Fruit fly (Drosophila melanogaster): ENCODE results near the gene CG3345.

The CG3345 gene

dm6 chr2L:294452-295362 lies 25.8 kb downstream of the CG3345 start, which contains the start of the genes U2af38 and Stip1 (continued):
- peak; percentile 58; the same call in 1 of the 3 replicates for TF ChIP-seq vnd (GFP tag; IDR thresholded peaks at IDR 0.05; ENCODE audit: partially characterized antibody)
- no peak for TF ChIP-seq NC2α (GFP tag; optimal IDR thresholded peaks at IDR 0.05)
- no peak for TF ChIP-seq CG31365 (tag; optimal IDR thresholded peaks at IDR 0.05)
- no peak for TF ChIP-seq zfh1 (GFP tag; IDR thresholded peaks at IDR 0.05)
- TF ChIP-seq dan (GFP tag; IDR thresholded peaks at IDR 0.05) = no peak
- no peak for TF ChIP-seq Optix (GFP tag; IDR thresholded peaks at IDR 0.05)
- peak; percentile 76 for TF ChIP-seq unc-4 (GFP tag; IDR thresholded peaks at IDR 0.05; ENCODE audit: partially characterized antibody)
- no peak for TF ChIP-seq gro (GFP tag; optimal IDR thresholded peaks at IDR 0.05)
- peak; percentile 42 for TF ChIP-seq sug (tag; optimal IDR thresholded peaks at IDR 0.05)
- TF ChIP-seq hbn (GFP tag; IDR thresholded peaks at IDR 0.05; ENCODE audit: partially characterized antibody) = peak; percentile 72
- TF ChIP-seq CG8089 (GFP tag; optimal IDR thresholded peaks at IDR 0.05) = no peak
- no peak for TF ChIP-seq cad (GFP tag; optimal IDR thresholded peaks at IDR 0.05)
- TF ChIP-seq maf-S (GFP tag; optimal IDR thresholded peaks at IDR 0.05) = peak; percentile 2
- TF ChIP-seq CG1603 (tag; optimal IDR thresholded peaks at IDR 0.05) = peak; percentile 49
- TF ChIP-seq CG30020 (tag; optimal IDR thresholded peaks at IDR 0.05) = peak; percentile 33
- no peak for TF ChIP-seq CG3995 (GFP tag; optimal IDR thresholded peaks at IDR 0.05)
- TF ChIP-seq CG6654 (GFP tag; optimal IDR thresholded peaks at IDR 0.05) = no peak
- no peak for TF ChIP-seq ab (GFP tag; optimal IDR thresholded peaks at IDR 0.05)
- TF ChIP-seq CG13123 (GFP tag; optimal IDR thresholded peaks at IDR 0.05) = no peak
- no peak for TF ChIP-seq Awh (GFP tag; IDR thresholded peaks at IDR 0.05)
- TF ChIP-seq CG18599 (GFP tag; optimal IDR thresholded peaks at IDR 0.05) = peak; percentile 2
- TF ChIP-seq CG10654 (GFP tag; optimal IDR thresholded peaks at IDR 0.05) = peak; percentile 30
- peak; percentile 43; the same call in 1 of the 2 replicates for TF ChIP-seq CG31441 (GFP tag; IDR thresholded peaks at IDR 0.05)
- no peak for TF ChIP-seq Camta (GFP tag; optimal IDR thresholded peaks at IDR 0.05)
- no peak for TF ChIP-seq HmgD (GFP tag; optimal IDR thresholded peaks at IDR 0.05)
- no peak for TF ChIP-seq her (GFP tag; optimal IDR thresholded peaks at IDR 0.05)
- no peak for TF ChIP-seq ham (GFP tag; IDR thresholded peaks at IDR 0.05)
- no peak for TF ChIP-seq Ets65A (GFP tag)
- no peak for TF ChIP-seq Dad (GFP tag; optimal IDR thresholded peaks at IDR 0.05)
- TF ChIP-seq ap (GFP tag; IDR thresholded peaks at IDR 0.05) = no peak
- no peak for TF ChIP-seq CG11085 (GFP tag; IDR thresholded peaks at IDR 0.05)
- TF ChIP-seq MTF-1 (GFP tag; optimal IDR thresholded peaks at IDR 0.05; ENCODE audit: borderline replicate concordance) = no peak
- TF ChIP-seq Spps (tag; optimal IDR thresholded peaks at IDR 0.05) = no peak
- no peak for TF ChIP-seq Lim3 (GFP tag; IDR thresholded peaks at IDR 0.05)
- TF ChIP-seq Stat92E (GFP tag; optimal IDR thresholded peaks at IDR 0.05) = no peak
- TF ChIP-seq CG15269 (tag; optimal IDR thresholded peaks at IDR 0.05) = peak; percentile 34
- peak; percentile 6 for TF ChIP-seq zfh2 (GFP tag; optimal IDR thresholded peaks at IDR 0.05)
- TF ChIP-seq CG2678 (tag; optimal IDR thresholded peaks at IDR 0.05) = peak; percentile 41
- no peak for TF ChIP-seq Poxn (GFP tag; IDR thresholded peaks at IDR 0.05)
- no peak for TF ChIP-seq Nf-YA (GFP tag; IDR thresholded peaks at IDR 0.05)
- no peak for TF ChIP-seq z (GFP tag; IDR thresholded peaks at IDR 0.05)
- no peak for TF ChIP-seq Trl (optimal IDR thresholded peaks at IDR 0.05)
- TF ChIP-seq Trl (GFP tag; optimal IDR thresholded peaks at IDR 0.05) = no peak
- no peak for TF ChIP-seq bsh (GFP tag; optimal IDR thresholded peaks at IDR 0.05)
- no peak for TF ChIP-seq CG11247 (GFP tag; IDR thresholded peaks at IDR 0.05)
- no peak for TF ChIP-seq Taf1 (GFP tag; IDR thresholded peaks at IDR 0.05)
- no peak for TF ChIP-seq CG32772 (GFP tag; IDR thresholded peaks at IDR 0.05)
- peak; percentile 80 for TF ChIP-seq B-H2 (GFP tag; optimal IDR thresholded peaks at IDR 0.05)
- no peak for TF ChIP-seq NfI (GFP tag; optimal IDR thresholded peaks at IDR 0.05)
- TF ChIP-seq CG15011 (GFP tag; optimal IDR thresholded peaks at IDR 0.05) = no peak
